Worm (Caenorhabditis elegans) whole organism, late embryonic: Measurements from ENCODE around the gene sqt-3.

Experiments
- ahr-1 ChIP-seq: sonication (generic microtip); optimal IDR thresholded peaks from 2 replicates; lab custom pipeline; 2016; ENCODE audit warnings: missing genetic modification characterization, missing compliant biosample characterization
- ama-1 ChIP-seq: fragments of 150-350 bp; optimal IDR thresholded peaks from 2 replicates; lab custom pipeline; 2014
- ceh-45 ChIP-seq: fragments of 200-800 bp; sonication (Bioruptor generic); IDR thresholded peaks from 2 replicates; pipeline ENCODE4 v1.3.6; 2022; ENCODE audit warnings: missing genetic modification reagents, missing genetic modification characterization, missing compliant biosample characterization
- fkh-10 ChIP-seq: fragments of 150-350 bp; optimal IDR thresholded peaks from 2 replicates; lab custom pipeline; 2014; ENCODE audit warnings: missing biosample characterization, missing genetic modification reagents, missing genetic modification characterization
- hlh-30 ChIP-seq: sonication (generic microtip); optimal IDR thresholded peaks from 2 replicates; lab custom pipeline; 2017; ENCODE audit warnings: antibody characterized with exemption, missing genetic modification characterization, missing compliant biosample characterization; ENCODE audit not compliant: insufficient read depth
- lin-11 ChIP-seq: fragments of 200-800 bp; sonication (Bioruptor generic); optimal IDR thresholded peaks from 2 replicates; lab custom pipeline; 2018; ENCODE audit warnings: mild to moderate bottlenecking, missing genetic modification characterization, missing compliant biosample characterization
- nhr-11 ChIP-seq: fragments of 150-350 bp; optimal IDR thresholded peaks from 2 replicates; lab custom pipeline; 2014; ENCODE audit warnings: missing biosample characterization, missing genetic modification characterization
- pha-4 ChIP-seq: fragments of 150-350 bp; optimal IDR thresholded peaks from 2 replicates; lab custom pipeline; 2018; ENCODE audit warnings: missing biosample characterization, missing genetic modification reagents, missing genetic modification characterization
- pqm-1 ChIP-seq: sonication (generic microtip); optimal IDR thresholded peaks from 2 replicates; lab custom pipeline; 2016; ENCODE audit warnings: missing genetic modification characterization, missing compliant biosample characterization
- sox-4 ChIP-seq: sonication (generic microtip); optimal IDR thresholded peaks from 2 replicates; lab custom pipeline; 2017; ENCODE audit warnings: mild to moderate bottlenecking, missing genetic modification characterization, inconsistent platforms, missing compliant biosample characterization
- unc-42 ChIP-seq: sonication (generic microtip); optimal IDR thresholded peaks from 2 replicates; lab custom pipeline; 2016; ENCODE audit warnings: missing genotype, missing genetic modification characterization, missing compliant biosample characterization
- unc-86 ChIP-seq: sonication (generic microtip); optimal IDR thresholded peaks from 2 replicates; lab custom pipeline; 2016; ENCODE audit warnings: missing genetic modification characterization, missing compliant biosample characterization

DNA sequence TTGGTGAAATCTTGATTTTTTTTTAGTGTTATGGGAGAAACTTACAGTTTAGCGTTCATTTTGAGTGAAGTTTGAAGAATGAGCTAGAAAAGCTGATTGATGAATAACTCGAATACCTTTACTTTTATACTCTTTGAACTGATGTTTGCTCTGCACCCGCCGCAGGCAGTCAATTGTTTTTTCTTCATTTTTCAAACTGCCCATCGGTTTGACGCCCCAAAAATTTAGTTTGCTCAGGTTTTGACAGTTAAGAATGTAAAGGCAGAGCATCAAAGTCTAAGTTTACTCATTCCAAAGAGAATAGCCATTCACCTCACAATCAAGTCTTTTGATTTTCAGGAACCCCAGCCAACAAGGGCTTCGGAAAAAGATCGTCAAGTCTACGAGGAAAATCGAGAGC lies 9.1 kb downstream of the sqt-3 start, which contains the start of gene fipr-1:
- TF ChIP-seq ahr-1 (tag; lab: Kevin White, UChicago), result no peak
- no peak for TF ChIP-seq hlh-30 (tag; lab: Kevin White, UChicago)
- no peak for TF ChIP-seq ceh-45 (GFP tag; lab: Robert Waterston, UW)
- TF ChIP-seq lin-11 (tag; lab: Kevin White, UChicago), result no peak
- TF ChIP-seq unc-42, result no peak
- TF ChIP-seq ama-1 (lab: Kevin White, UChicago), result no peak
- TF ChIP-seq fkh-10 (GFP tag; lab: Kevin White, UChicago), result no peak
- TF ChIP-seq pha-4 (tag; lab: Kevin White, UChicago), result no peak
- TF ChIP-seq sox-4 (tag; lab: Kevin White, UChicago), result no peak
- no peak for TF ChIP-seq pqm-1 (tag; lab: Kevin White, UChicago)
- no peak for TF ChIP-seq nhr-11 (tag; lab: Kevin White, UChicago)
- TF ChIP-seq unc-86, result no peak
